Fruit fly (Drosophila melanogaster): ENCODE results near the gene mirr.

mirr gene

DNA sequence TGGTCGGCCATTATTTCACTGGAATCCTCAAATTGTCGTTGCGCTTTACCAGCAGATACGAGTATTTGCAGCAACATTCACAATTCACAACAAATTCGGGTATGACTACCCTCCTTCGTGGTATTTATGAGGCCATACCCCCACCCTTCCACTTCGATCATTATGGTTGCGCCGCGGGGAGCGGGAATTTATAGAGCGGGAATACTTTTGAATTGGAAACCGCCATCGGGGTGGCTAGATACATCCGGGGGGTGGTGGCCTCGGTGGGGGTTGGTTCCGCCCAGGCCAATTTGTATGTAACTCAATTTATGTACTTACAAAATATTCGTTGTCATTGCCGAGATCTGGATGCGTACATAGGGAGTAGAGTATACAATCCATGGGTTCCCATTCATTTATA lies 12.1 kb upstream of the mirr start:
- TF ChIP-seq GATAd (GFP tag; optimal IDR thresholded peaks at IDR 0.05): no peak
- no peak for TF ChIP-seq jim (GFP tag; optimal IDR thresholded peaks at IDR 0.05)
- no peak for TF ChIP-seq Mio (GFP tag; optimal IDR thresholded peaks at IDR 0.05)
- TF ChIP-seq HLH106 (tag; optimal IDR thresholded peaks at IDR 0.05): no peak
- no peak for TF ChIP-seq Hr83 (GFP tag; optimal IDR thresholded peaks at IDR 0.05; ENCODE audit: poor library complexity, severe bottlenecking)
- TF ChIP-seq CrebA (GFP tag; optimal IDR thresholded peaks at IDR 0.05; ENCODE audit: borderline replicate concordance): no peak
- no peak for TF ChIP-seq Hnf4 (GFP tag; optimal IDR thresholded peaks at IDR 0.05)
- no peak for TF ChIP-seq tai (GFP tag; optimal IDR thresholded peaks at IDR 0.05)
- TF ChIP-seq ey (GFP tag; optimal IDR thresholded peaks at IDR 0.05): no peak
- TF ChIP-seq br (GFP tag; optimal IDR thresholded peaks at IDR 0.05): no peak
- no peak for TF ChIP-seq foxo (GFP tag; optimal IDR thresholded peaks at IDR 0.05)
- no peak for TF ChIP-seq lola (GFP tag; optimal IDR thresholded peaks at IDR 0.05)
- TF ChIP-seq dmrt93B (GFP tag; optimal IDR thresholded peaks at IDR 0.05): no peak

DNA sequence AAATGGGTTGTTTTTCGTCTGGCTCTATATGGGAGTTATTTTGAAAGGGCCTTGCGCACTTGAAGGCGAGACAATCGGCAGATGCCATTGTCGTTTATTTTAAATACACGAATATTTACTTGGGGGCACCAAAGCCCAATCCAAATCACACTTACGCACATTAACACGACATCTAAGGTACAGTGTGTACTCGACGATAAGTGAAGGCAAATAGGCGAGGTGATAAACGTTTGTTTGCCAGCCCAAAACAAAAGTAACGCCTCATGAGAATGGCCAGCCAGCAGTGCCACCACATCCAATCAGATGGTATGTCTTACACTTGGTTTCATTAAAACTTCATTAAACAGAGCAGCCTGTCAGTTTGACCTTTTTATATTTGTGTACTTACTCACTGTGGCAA lies 8.7 kb upstream of the mirr start:
- TF ChIP-seq psq (GFP tag; optimal IDR thresholded peaks at IDR 0.05) (no peak), Jra (GFP tag; optimal IDR thresholded peaks at IDR 0.05) (no peak), rgr (GFP tag; optimal IDR thresholded peaks at IDR 0.05) (no peak), brk (GFP tag; optimal IDR thresholded peaks at IDR 0.05) (no peak), CG32264 (GFP tag; optimal IDR thresholded peaks at IDR 0.05) (no peak), jim (GFP tag; optimal IDR thresholded peaks at IDR 0.05) (no peak), Sp1 (GFP tag; optimal IDR thresholded peaks at IDR 0.05) (no peak), Myc (optimal IDR thresholded peaks at IDR 0.05) (no peak), Rel (GFP tag; optimal IDR thresholded peaks at IDR 0.05) (no peak), Rel (tag; optimal IDR thresholded peaks at IDR 0.05) (no peak), dmrt93B (GFP tag; optimal IDR thresholded peaks at IDR 0.05) (no peak), Vsx2 (GFP tag; optimal IDR thresholded peaks at IDR 0.05; ENCODE audit: partially characterized antibody) (no peak), Hr83 (GFP tag; optimal IDR thresholded peaks at IDR 0.05; ENCODE audit: poor library complexity, severe bottlenecking) (no peak), Dif (GFP tag; optimal IDR thresholded peaks at IDR 0.05; ENCODE audit: partially characterized antibody) (no peak), dl (GFP tag; optimal IDR thresholded peaks at IDR 0.05; ENCODE audit: insufficient read depth in 1 of 2, partially characterized antibody in 2 of 2) (no peak), woc (GFP tag; optimal IDR thresholded peaks at IDR 0.05) (no peak), lola (GFP tag; optimal IDR thresholded peaks at IDR 0.05) (no peak), br (GFP tag; optimal IDR thresholded peaks at IDR 0.05) (no peak)

DNA sequence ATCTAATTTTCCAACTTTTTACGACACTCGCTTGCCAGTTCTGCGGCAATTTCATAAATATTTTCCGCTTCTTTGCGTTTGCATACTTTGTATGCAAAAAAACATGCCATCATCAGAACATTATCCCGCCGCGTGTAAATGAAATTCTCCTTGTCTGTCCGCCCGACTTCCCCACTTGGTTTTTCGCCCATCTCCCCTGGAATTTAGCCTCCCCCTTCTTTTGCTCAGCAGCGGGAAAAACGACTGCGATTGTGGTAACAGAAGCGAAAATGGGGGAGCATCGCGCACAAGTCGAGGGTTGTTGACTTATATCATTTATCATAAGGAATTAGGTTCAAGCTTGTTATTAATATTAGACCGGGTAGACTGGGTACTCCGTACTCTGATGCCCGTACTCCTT lies 7.3 kb upstream of the mirr start:
- TF ChIP-seq Hr78 (GFP tag; optimal IDR thresholded peaks at IDR 0.05) (no peak), psq (GFP tag; optimal IDR thresholded peaks at IDR 0.05) (no peak), Jra (GFP tag; optimal IDR thresholded peaks at IDR 0.05) (no peak), br (GFP tag; optimal IDR thresholded peaks at IDR 0.05) (no peak), rgr (GFP tag; optimal IDR thresholded peaks at IDR 0.05) (no peak), Mio (GFP tag; optimal IDR thresholded peaks at IDR 0.05) (no peak), foxo (GFP tag; optimal IDR thresholded peaks at IDR 0.05) (no peak), HLH106 (tag; optimal IDR thresholded peaks at IDR 0.05) (no peak), N (GFP tag; optimal IDR thresholded peaks at IDR 0.05) (no peak), Rel (GFP tag; optimal IDR thresholded peaks at IDR 0.05) (no peak), Rel (tag; optimal IDR thresholded peaks at IDR 0.05) (no peak), jim (GFP tag; optimal IDR thresholded peaks at IDR 0.05) (no peak), ey (GFP tag; optimal IDR thresholded peaks at IDR 0.05) (no peak), dsf (GFP tag; optimal IDR thresholded peaks at IDR 0.05; ENCODE audit: borderline replicate concordance) (no peak), CrebA (GFP tag; optimal IDR thresholded peaks at IDR 0.05; ENCODE audit: borderline replicate concordance) (no peak), usp (GFP tag; optimal IDR thresholded peaks at IDR 0.05) (no peak), Dfd (GFP tag; optimal IDR thresholded peaks at IDR 0.05) (no peak), brk (GFP tag; optimal IDR thresholded peaks at IDR 0.05) (no peak), h (GFP tag; optimal IDR thresholded peaks at IDR 0.05) (no peak), Vsx2 (GFP tag; optimal IDR thresholded peaks at IDR 0.05; ENCODE audit: partially characterized antibody) (no peak), CG32264 (GFP tag; optimal IDR thresholded peaks at IDR 0.05) (no peak)

DNA sequence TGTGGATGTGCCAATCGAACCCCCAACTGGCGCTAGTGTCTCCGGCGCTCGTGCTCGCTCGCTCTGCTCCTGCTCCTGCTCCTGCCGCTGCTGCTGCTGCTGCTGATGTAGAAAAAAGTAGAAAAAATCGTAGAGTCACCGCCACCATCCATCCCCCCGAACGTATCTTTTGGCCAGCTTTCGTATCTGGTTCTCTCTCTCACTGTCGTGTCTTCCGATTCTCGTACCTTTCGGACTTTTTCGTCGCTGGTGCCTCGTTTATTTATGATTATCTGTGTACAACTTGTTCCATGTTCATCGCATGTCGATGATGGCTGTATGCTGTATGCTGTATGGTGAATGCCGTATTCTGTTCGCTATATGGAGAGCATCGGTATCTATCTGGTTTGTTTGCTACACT lies 4.7 kb upstream of the mirr start:
- TF ChIP-seq brk (GFP tag; optimal IDR thresholded peaks at IDR 0.05) (no peak), Hr78 (GFP tag; optimal IDR thresholded peaks at IDR 0.05) (no peak), foxo (GFP tag; optimal IDR thresholded peaks at IDR 0.05) (no peak), Myc (optimal IDR thresholded peaks at IDR 0.05) (no peak), CG9705 (GFP tag; optimal IDR thresholded peaks at IDR 0.05) (no peak)

All from whole organism, wandering third instar larva.